Worm (Caenorhabditis elegans): ENCODE results near the gene ethe-1.

DNA sequence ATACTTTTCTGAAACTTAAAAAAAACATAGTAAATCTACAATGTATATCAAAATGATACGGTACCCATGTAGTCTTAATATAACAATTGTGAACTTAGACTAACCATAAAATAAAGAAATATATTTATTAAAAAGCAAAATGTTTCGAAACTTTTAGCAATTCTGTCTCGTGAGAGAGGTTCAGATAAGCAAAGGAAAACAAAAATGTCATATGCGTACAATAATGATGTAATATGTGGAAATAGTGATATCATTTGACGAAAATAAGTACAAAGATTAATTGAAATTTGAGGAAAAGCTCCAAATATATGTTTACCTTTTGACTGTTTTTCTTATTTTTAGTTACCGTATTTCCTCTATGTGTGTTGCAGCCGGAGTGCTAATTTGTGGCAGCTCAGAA lies 5.6 kb upstream of the ethe-1 start:
- TF ChIP-seq him-1 (tag; optimal IDR thresholded peaks at IDR 0.05) (no peak), dao-5 (tag; optimal IDR thresholded peaks at IDR 0.05) (no peak)
